Worm (Caenorhabditis elegans) whole organism, L3 larva: ENCODE results near the gene C05G5.1.

Experiments
- R02D3.7 ChIP-seq: fragments of 150-350 bp; optimal IDR thresholded peaks from 2 replicates; lab custom pipeline; 2014; ENCODE audit warnings: missing biosample characterization, missing genetic modification characterization
- ZK546.5 ChIP-seq: sonication (generic microtip); optimal IDR thresholded peaks from 2 replicates; lab custom pipeline; 2017; ENCODE audit warnings: missing biosample characterization, missing genetic modification characterization
- ama-1 ChIP-seq: fragments of 150-350 bp; optimal IDR thresholded peaks from 2 replicates; lab custom pipeline; 2018
- ceh-16 ChIP-seq: sonication (generic microtip); optimal IDR thresholded peaks from 2 replicates; lab custom pipeline; 2017; ENCODE audit warnings: missing biosample characterization, missing genetic modification characterization
- ceh-28 ChIP-seq: fragments of 150-350 bp; optimal IDR thresholded peaks from 2 replicates; lab custom pipeline; 2014; ENCODE audit warnings: missing biosample characterization, missing genetic modification reagents, missing genetic modification characterization
- ceh-82 ChIP-seq: fragments of 150-350 bp; optimal IDR thresholded peaks from 2 replicates; lab custom pipeline; 2014; ENCODE audit warnings: missing biosample characterization, missing genetic modification characterization
- ceh-9 ChIP-seq: sonication (generic microtip); optimal IDR thresholded peaks from 2 replicates; lab custom pipeline; 2018; ENCODE audit warnings: missing biosample characterization, missing genetic modification characterization
- daf-12 ChIP-seq: fragments of 150-350 bp; optimal IDR thresholded peaks from 2 replicates; lab custom pipeline; 2014; ENCODE audit warnings: missing biosample characterization, missing genetic modification reagents, missing genetic modification characterization
- egl-27 ChIP-seq: sonication (generic microtip); optimal IDR thresholded peaks from 4 replicates; lab custom pipeline; 2017; ENCODE audit warnings: missing biosample characterization, missing genetic modification reagents, missing genetic modification characterization
- egl-5 ChIP-seq: fragments of 150-350 bp; optimal IDR thresholded peaks from 2 replicates; lab custom pipeline; 2017; ENCODE audit warnings: missing biosample characterization, missing genetic modification reagents, missing genetic modification characterization, inconsistent platforms
- elt-1 ChIP-seq: fragments of 150-350 bp; optimal IDR thresholded peaks from 2 replicates; lab custom pipeline; 2014; ENCODE audit warnings: missing biosample characterization, missing genetic modification characterization
- elt-2 ChIP-seq: sonication (generic microtip); optimal IDR thresholded peaks from 2 replicates; lab custom pipeline; 2016; ENCODE audit warnings: missing genetic modification reagents, mild to moderate bottlenecking, missing genetic modification characterization, missing compliant biosample characterization
- eor-1 ChIP-seq, 2 experiments: fragments of 150-350 bp; optimal IDR thresholded peaks; 2 replicates each; lab custom pipeline; 2014 to 2018; ENCODE audit warnings: missing biosample characterization in 2 of 2, missing genetic modification characterization in 2 of 2
- fkh-10 ChIP-seq: sonication (generic microtip); optimal IDR thresholded peaks from 2 replicates; lab custom pipeline; 2017; ENCODE audit warnings: missing biosample characterization, missing genetic modification reagents, missing genetic modification characterization
- fkh-2 ChIP-seq: fragments of 150-350 bp; optimal IDR thresholded peaks from 2 replicates; lab custom pipeline; 2014; ENCODE audit warnings: missing biosample characterization, missing genetic modification reagents, missing genetic modification characterization
- fos-1 ChIP-seq: fragments of 150-350 bp; optimal IDR thresholded peaks from 2 replicates; lab custom pipeline; 2014; ENCODE audit warnings: missing biosample characterization, missing genetic modification characterization
- hmg-11 ChIP-seq: sonication (generic microtip); optimal IDR thresholded peaks from 2 replicates; lab custom pipeline; 2016; ENCODE audit warnings: missing genetic modification characterization, missing compliant biosample characterization
- lin-15B ChIP-seq: fragments of 150-350 bp; optimal IDR thresholded peaks from 2 replicates; lab custom pipeline; 2014; ENCODE audit warnings: missing biosample characterization, missing genetic modification characterization
- lin-39 ChIP-seq: fragments of 150-350 bp; optimal IDR thresholded peaks from 2 replicates; lab custom pipeline; 2018; ENCODE audit warnings: missing biosample characterization, missing genetic modification reagents, missing genetic modification characterization
- lsy-12 ChIP-seq: sonication (generic microtip); optimal IDR thresholded peaks from 2 replicates; lab custom pipeline; 2016; ENCODE audit warnings: mild to moderate bottlenecking, missing genetic modification characterization, missing compliant biosample characterization
- mdl-1 ChIP-seq: fragments of 150-350 bp; optimal IDR thresholded peaks from 2 replicates; lab custom pipeline; 2014; ENCODE audit warnings: missing biosample characterization, missing genetic modification characterization
- mml-1 ChIP-seq: fragments of 150-350 bp; sonication (generic microtip); optimal IDR thresholded peaks from 3 replicates; lab custom pipeline; 2014; ENCODE audit warnings: missing biosample characterization, missing genetic modification characterization
- nfya-1 ChIP-seq: sonication (generic microtip); optimal IDR thresholded peaks from 2 replicates; lab custom pipeline; 2017; ENCODE audit warnings: missing genetic modification characterization, mild to moderate bottlenecking, missing compliant biosample characterization, antibody characterized with exemption, moderate library complexity; ENCODE audit not compliant: insufficient read depth
- nhr-12 ChIP-seq: fragments of 150-350 bp; optimal IDR thresholded peaks from 2 replicates; lab custom pipeline; 2014; ENCODE audit warnings: missing biosample characterization, missing genetic modification characterization
- nhr-23 ChIP-seq: fragments of 150-350 bp; optimal IDR thresholded peaks from 2 replicates; lab custom pipeline; 2014; ENCODE audit warnings: missing biosample characterization, missing genetic modification reagents, missing genetic modification characterization
- nhr-237 ChIP-seq: fragments of 150-350 bp; optimal IDR thresholded peaks from 2 replicates; lab custom pipeline; 2014; ENCODE audit warnings: missing biosample characterization, missing genetic modification characterization
- nhr-25 ChIP-seq: sonication (generic microtip); optimal IDR thresholded peaks from 2 replicates; lab custom pipeline; 2017; ENCODE audit warnings: missing biosample characterization, missing genetic modification characterization
- nhr-28 ChIP-seq: fragments of 150-350 bp; optimal IDR thresholded peaks from 2 replicates; lab custom pipeline; 2014; ENCODE audit warnings: missing biosample characterization, missing genetic modification characterization
- nhr-43 ChIP-seq: sonication (generic microtip); optimal IDR thresholded peaks from 2 replicates; lab custom pipeline; 2016; ENCODE audit warnings: mild to moderate bottlenecking, missing genetic modification characterization, missing compliant biosample characterization; ENCODE audit not compliant: poor library complexity, severe bottlenecking
- nhr-67 ChIP-seq: fragments of 150-350 bp; optimal IDR thresholded peaks from 2 replicates; lab custom pipeline; 2014; ENCODE audit warnings: missing biosample characterization, missing genetic modification characterization
- nhr-76 ChIP-seq: fragments of 150-350 bp; sonication (generic microtip); optimal IDR thresholded peaks from 5 replicates; lab custom pipeline; 2014; ENCODE audit warnings: missing biosample characterization, missing genetic modification characterization
- nhr-77 ChIP-seq: fragments of 150-350 bp; optimal IDR thresholded peaks from 2 replicates; lab custom pipeline; 2014; ENCODE audit warnings: missing biosample characterization, missing genetic modification characterization
- pha-4 ChIP-seq: fragments of 150-350 bp; optimal IDR thresholded peaks from 2 replicates; lab custom pipeline; 2014; ENCODE audit warnings: missing biosample characterization, missing genetic modification reagents, missing genetic modification characterization
- sea-2 ChIP-seq: fragments of 150-350 bp; sonication (generic microtip); optimal IDR thresholded peaks from 4 replicates; lab custom pipeline; 2014; ENCODE audit warnings: missing biosample characterization, missing genetic modification reagents, missing genetic modification characterization
- skn-1 ChIP-seq: fragments of 150-350 bp; optimal IDR thresholded peaks from 2 replicates; lab custom pipeline; 2014; ENCODE audit warnings: missing biosample characterization, missing genetic modification characterization
- snpc-4 ChIP-seq: fragments of 150-350 bp; optimal IDR thresholded peaks from 2 replicates; lab custom pipeline; 2014; ENCODE audit warnings: missing biosample characterization, missing genetic modification characterization
- unc-39 ChIP-seq: sonication (generic microtip); optimal IDR thresholded peaks from 4 replicates; lab custom pipeline; 2017; ENCODE audit warnings: missing biosample characterization, missing genetic modification characterization
- unc-62 ChIP-seq: fragments of 150-350 bp; sonication (generic microtip); optimal IDR thresholded peaks from 4 replicates; lab custom pipeline; 2014; ENCODE audit warnings: missing biosample characterization, missing genetic modification reagents, missing genetic modification characterization
- zag-1 ChIP-seq: fragments of 150-350 bp; optimal IDR thresholded peaks from 2 replicates; lab custom pipeline; 2014; ENCODE audit warnings: missing biosample characterization, missing genetic modification characterization
- ztf-11 ChIP-seq: fragments of 150-350 bp; optimal IDR thresholded peaks from 2 replicates; lab custom pipeline; 2014; ENCODE audit warnings: missing biosample characterization, missing genetic modification characterization
- ztf-4 ChIP-seq: fragments of 150-350 bp; optimal IDR thresholded peaks from 2 replicates; lab custom pipeline; 2014; ENCODE audit warnings: missing biosample characterization, missing genetic modification characterization

The C05G5.1 gene

ce11 chrX:14715459-14715858 lies 24.5 kb downstream of the C05G5.1 start:
- TF ChIP-seq fkh-2 (tag; lab: Kevin White, UChicago): no peak
- TF ChIP-seq ceh-16 (tag; lab: Kevin White, UChicago): no peak
- no peak for TF ChIP-seq snpc-4 (tag; lab: Kevin White, UChicago)
- no peak for TF ChIP-seq nhr-237 (tag; lab: Kevin White, UChicago)
- TF ChIP-seq ZK546.5 (tag; lab: Kevin White, UChicago): no peak
- no peak for TF ChIP-seq elt-1 (tag; lab: Kevin White, UChicago)
- no peak for TF ChIP-seq nhr-12
- TF ChIP-seq fkh-10: no peak
- TF ChIP-seq ama-1 (lab: Kevin White, UChicago): no peak
- TF ChIP-seq lin-39 (tag; lab: Kevin White, UChicago): no peak
- no peak for TF ChIP-seq eor-1 (tag; optimal IDR thresholded peaks at IDR 0.05; lab: Kevin White, UChicago)
- TF ChIP-seq R02D3.7 (tag; lab: Kevin White, UChicago): no peak
- no peak for TF ChIP-seq egl-5 (tag; lab: Kevin White, UChicago)
- no peak for TF ChIP-seq nhr-28
- TF ChIP-seq nhr-77 (tag; lab: Kevin White, UChicago): no peak
- no peak for TF ChIP-seq mdl-1

DNA sequence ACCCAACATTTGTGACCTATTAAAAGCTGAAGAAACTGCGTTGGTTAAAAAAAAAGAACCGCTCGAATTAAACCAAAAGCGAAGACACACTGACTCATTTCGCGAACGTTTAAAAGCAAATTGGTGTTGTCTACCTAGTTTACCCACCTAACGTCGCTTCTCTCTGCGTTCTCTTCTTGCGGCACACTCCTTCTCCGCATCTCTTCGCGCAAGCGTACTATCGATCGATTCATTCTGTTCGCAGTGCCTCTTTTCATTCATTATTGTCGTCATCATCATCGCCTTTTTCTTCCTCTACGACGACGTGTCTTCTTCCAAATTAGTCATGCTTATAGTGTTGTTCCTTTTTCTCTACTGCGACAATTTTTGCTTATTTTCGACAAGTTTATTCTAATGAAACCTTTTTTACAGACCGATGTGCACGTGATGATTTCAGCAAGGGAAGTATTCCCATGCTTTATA lies 28.7 kb downstream of the C05G5.1 start, which contains the start of gene atrn-1:
Gene atrn-1, plus strand, starts transcription at position 412 of the 462 bp plus-strand sequence.
- no peak for TF ChIP-seq nfya-1
- peak; percentile 71 for TF ChIP-seq hmg-11 (tag; lab: Kevin White, UChicago)
- TF ChIP-seq nhr-23 (tag; lab: Kevin White, UChicago): peak; percentile 43
- peak; percentile 49 for TF ChIP-seq ceh-28 (tag; lab: Kevin White, UChicago)
- TF ChIP-seq unc-62: no peak
- no peak for TF ChIP-seq eor-1 (tag; optimal IDR thresholded peaks at IDR 0.05; lab: Kevin White, UChicago)
- no peak for TF ChIP-seq ceh-9
- TF ChIP-seq elt-2 (tag; lab: Kevin White, UChicago): no peak
- TF ChIP-seq zag-1 (tag; lab: Kevin White, UChicago): no peak
- TF ChIP-seq fos-1 (tag; lab: Kevin White, UChicago): peak; percentile 34
- no peak for TF ChIP-seq nhr-76
- TF ChIP-seq nhr-237 (tag; lab: Kevin White, UChicago): no peak
- TF ChIP-seq nhr-12: no peak
- TF ChIP-seq ZK546.5 (tag; lab: Kevin White, UChicago): no peak
- TF ChIP-seq nhr-43 (tag; lab: Kevin White, UChicago): no peak
- TF ChIP-seq egl-5 (tag; lab: Kevin White, UChicago): no peak
- no peak for TF ChIP-seq ztf-4 (tag; lab: Kevin White, UChicago)
- no peak for TF ChIP-seq daf-12 (tag; lab: Kevin White, UChicago)
- no peak for TF ChIP-seq lin-39 (tag; lab: Kevin White, UChicago)
- no peak for TF ChIP-seq mdl-1
- no peak for TF ChIP-seq lin-15B (tag; lab: Kevin White, UChicago)
- TF ChIP-seq ceh-16 (tag; lab: Kevin White, UChicago): no peak
- no peak for TF ChIP-seq lsy-12 (tag; lab: Kevin White, UChicago)
- peak; percentile 64 for TF ChIP-seq nhr-25 (tag; lab: Kevin White, UChicago)
- TF ChIP-seq pha-4 (tag; lab: Kevin White, UChicago): peak; percentile 44
- no peak for TF ChIP-seq nhr-67 (tag; lab: Kevin White, UChicago)

DNA sequence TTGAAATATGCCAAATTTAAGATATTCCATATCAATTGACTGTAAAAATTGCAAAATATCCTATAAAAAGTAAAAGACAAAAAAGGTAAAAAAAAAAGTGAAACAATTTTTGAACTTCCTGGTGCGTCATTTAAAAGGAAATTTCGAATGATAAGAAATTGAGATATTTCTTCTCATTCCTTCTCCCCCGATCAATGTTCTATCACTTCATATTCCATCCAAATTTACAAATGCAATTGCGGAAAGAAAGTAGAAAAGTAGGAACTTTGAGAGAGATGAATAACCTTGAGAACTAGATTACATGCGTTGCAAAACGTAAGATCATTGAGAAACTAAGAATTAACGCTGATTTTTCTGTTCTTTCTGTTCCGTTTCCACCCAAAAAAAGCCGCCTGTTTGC lies 30.3 kb downstream of the C05G5.1 start:
- TF ChIP-seq snpc-4 (tag; lab: Kevin White, UChicago): no peak
- TF ChIP-seq nhr-25 (tag; lab: Kevin White, UChicago): peak; percentile 59
- TF ChIP-seq ceh-28 (tag; lab: Kevin White, UChicago): peak; percentile 14
- TF ChIP-seq elt-2 (tag; lab: Kevin White, UChicago): no peak
- TF ChIP-seq unc-62: no peak

- TF ChIP-seq fkh-2 (tag; lab: Kevin White, UChicago) (no peak), ceh-9 (no peak), nhr-23 (tag; lab: Kevin White, UChicago) (peak; percentile 72), daf-12 (tag; lab: Kevin White, UChicago) (no peak), ceh-28 (tag; lab: Kevin White, UChicago) (peak; percentile 96), unc-39 (tag; lab: Kevin White, UChicago) (no peak), sea-2 (peak; percentile 33), ceh-16 (tag; lab: Kevin White, UChicago) (no peak), elt-2 (tag; lab: Kevin White, UChicago) (peak; percentile 61), nhr-77 (tag; lab: Kevin White, UChicago) (peak; percentile 30), egl-27 (peak; percentile 84), mdl-1 (peak; percentile 72), nfya-1 (peak; percentile 95), hmg-11 (tag; lab: Kevin White, UChicago) (peak; percentile 86), fos-1 (tag; lab: Kevin White, UChicago) (peak; percentile 83), nhr-12 (no peak), mml-1 (tag; lab: Kevin White, UChicago) (no peak), snpc-4 (tag; lab: Kevin White, UChicago) (peak; percentile 90), fkh-10 (peak; percentile 99), pha-4 (tag; lab: Kevin White, UChicago) (peak; percentile 88), egl-5 (tag; lab: Kevin White, UChicago) (no peak), R02D3.7 (tag; lab: Kevin White, UChicago) (peak; percentile 53), ama-1 (lab: Kevin White, UChicago) (no peak), lsy-12 (tag; lab: Kevin White, UChicago) (peak; percentile 89), lin-15B (tag; lab: Kevin White, UChicago) (peak; percentile 91), nhr-43 (tag; lab: Kevin White, UChicago) (peak; percentile 79), ceh-82 (tag; lab: Kevin White, UChicago) (peak; percentile 50), ztf-11 (tag; lab: Kevin White, UChicago) (no peak), zag-1 (tag; lab: Kevin White, UChicago) (no peak), skn-1 (tag; lab: Kevin White, UChicago) (peak; percentile 61)
Measured at ce11 chrX:14708176-14708642, 31.7 kb downstream of the C05G5.1 start.
